Fruit fly (Drosophila melanogaster) whole organism, embryonic: ENCODE data around the gene CG42232.

ENCODE experiments used
- CG10147 ChIP-seq: fragments of 200-800 bp; sonication (Bioruptor generic); optimal IDR thresholded peaks from 2 replicates; lab custom pipeline; 2019; ENCODE audit warnings: missing biosample characterization, mild to moderate bottlenecking, missing genetic modification characterization, moderate library complexity
- CG10267 ChIP-seq: fragments of 200-800 bp; sonication (Bioruptor generic); optimal IDR thresholded peaks from 2 replicates; lab custom pipeline; 2018; ENCODE audit warnings: missing biosample characterization, mild to moderate bottlenecking, missing genetic modification characterization, moderate library complexity
- CG10654 ChIP-seq: fragments of 200-800 bp; sonication (Bioruptor generic); optimal IDR thresholded peaks from 2 replicates; lab custom pipeline; 2016; ENCODE audit warnings: missing biosample characterization, missing genetic modification characterization
- CG16779 ChIP-seq: fragments of 200-800 bp; sonication (Bioruptor generic); IDR thresholded peaks from 2 replicates; pipeline ENCODE4 v1.3.6; 2022; ENCODE audit warnings: missing biosample characterization, missing genetic modification characterization
- CG18764 ChIP-seq: fragments of 200-800 bp; sonication (Bioruptor generic); optimal IDR thresholded peaks from 3 replicates; lab custom pipeline; 2016; ENCODE audit warnings: missing biosample characterization, missing genetic modification characterization
- CG2116 ChIP-seq: fragments of 200-800 bp; sonication (Bioruptor generic); optimal IDR thresholded peaks from 3 replicates; lab custom pipeline; 2018; ENCODE audit warnings: missing biosample characterization, mild to moderate bottlenecking, missing genetic modification characterization
- CG2678 ChIP-seq: fragments of 200-800 bp; sonication (Bioruptor generic); optimal IDR thresholded peaks from 3 replicates; lab custom pipeline; 2019; ENCODE audit warnings: missing biosample characterization, mild to moderate bottlenecking, missing genetic modification characterization, moderate library complexity
- CG2889 ChIP-seq: fragments of 200-800 bp; sonication (Bioruptor generic); IDR thresholded peaks from 3 replicates; pipeline ENCODE4 v1.3.6; 2022; ENCODE audit warnings: missing biosample characterization, missing genetic modification characterization
- CG31365 ChIP-seq: fragments of 200-800 bp; sonication (Bioruptor generic); optimal IDR thresholded peaks from 2 replicates; lab custom pipeline; 2018; ENCODE audit warnings: missing biosample characterization, mild to moderate bottlenecking, missing genetic modification characterization
- CG33213 ChIP-seq: fragments of 200-800 bp; sonication (Bioruptor generic); optimal IDR thresholded peaks from 3 replicates; lab custom pipeline; 2016; ENCODE audit warnings: missing biosample characterization, missing genetic modification characterization
- CG4854 ChIP-seq: fragments of 200-800 bp; sonication (Bioruptor generic); optimal IDR thresholded peaks from 2 replicates; lab custom pipeline; 2016; ENCODE audit warnings: missing biosample characterization, missing genetic modification characterization, inconsistent platforms
- CG5180 ChIP-seq: fragments of 200-800 bp; sonication (Bioruptor generic); optimal IDR thresholded peaks from 3 replicates; lab custom pipeline; 2017; ENCODE audit warnings: missing biosample characterization, missing genetic modification characterization, mild to moderate bottlenecking, moderate library complexity, missing genetic modification reagents
- CG8089 ChIP-seq: fragments of 200-800 bp; sonication (Bioruptor generic); optimal IDR thresholded peaks from 3 replicates; lab custom pipeline; 2016; ENCODE audit warnings: missing biosample characterization, missing genetic modification characterization
- CG8359 ChIP-seq: fragments of 200-800 bp; sonication (Bioruptor generic); optimal IDR thresholded peaks from 2 replicates; lab custom pipeline; 2017; ENCODE audit warnings: missing biosample characterization, mild to moderate bottlenecking, missing genetic modification characterization, borderline replicate concordance
- CG8388 ChIP-seq: fragments of 200-800 bp; sonication (Bioruptor generic); optimal IDR thresholded peaks from 2 replicates; lab custom pipeline; 2019; ENCODE audit warnings: missing biosample characterization, mild to moderate bottlenecking, missing genetic modification characterization, moderate library complexity
- CG9727 ChIP-seq: fragments of 200-800 bp; sonication (Bioruptor generic); optimal IDR thresholded peaks from 3 replicates; lab custom pipeline; 2017; ENCODE audit warnings: missing biosample characterization, mild to moderate bottlenecking, missing genetic modification characterization
- Camta ChIP-seq: fragments of 200-800 bp; sonication (Bioruptor generic); optimal IDR thresholded peaks from 2 replicates; lab custom pipeline; 2016; ENCODE audit warnings: missing biosample characterization, missing genetic modification characterization
- CoRest ChIP-seq: fragments of 200-800 bp; sonication (Bioruptor generic); optimal IDR thresholded peaks from 3 replicates; lab custom pipeline; 2018; ENCODE audit warnings: missing biosample characterization, mild to moderate bottlenecking, missing genetic modification characterization, moderate library complexity
- Dll ChIP-seq: fragments of 200-800 bp; sonication (Bioruptor generic); IDR thresholded peaks from 4 replicates; pipeline ENCODE4 v1.3.6; 2022; ENCODE audit warnings: missing biosample characterization, missing genetic modification characterization; ENCODE audit not compliant: partially characterized antibody
- Ets97D ChIP-seq: fragments of 200-800 bp; sonication (Bioruptor generic); optimal IDR thresholded peaks from 3 replicates; lab custom pipeline; 2016; ENCODE audit warnings: missing biosample characterization, missing genetic modification characterization
- HLH3B ChIP-seq: fragments of 200-800 bp; sonication (Bioruptor generic); IDR thresholded peaks from 2 replicates; pipeline ENCODE4 v1.3.6; 2022; ENCODE audit warnings: missing biosample characterization, missing genetic modification characterization
- HLH4C ChIP-seq: fragments of 200-800 bp; sonication (Bioruptor generic); IDR thresholded peaks from 3 replicates; pipeline ENCODE4 v1.3.6; 2022; ENCODE audit warnings: missing biosample characterization, missing genetic modification characterization; ENCODE audit not compliant: partially characterized antibody
- Hmr ChIP-seq: fragments of 200-800 bp; sonication (Bioruptor generic); optimal IDR thresholded peaks from 3 replicates; lab custom pipeline; 2017; ENCODE audit warnings: mild to moderate bottlenecking, missing biosample characterization, missing genetic modification reagents, missing genetic modification characterization
- Hr51 ChIP-seq, 2 experiments: fragments of 200-800 bp; sonication (Bioruptor generic); optimal IDR thresholded peaks; 2 replicates in 1 of 2; 3 replicates in 1 of 2; lab custom pipeline; 2016 to 2018; ENCODE audit warnings: missing biosample characterization in 2 of 2, missing genetic modification characterization in 2 of 2, mild to moderate bottlenecking in 1 of 2, moderate library complexity in 1 of 2
- Kr ChIP-seq: fragments of 200-800 bp; sonication (Bioruptor generic); optimal IDR thresholded peaks from 2 replicates; lab custom pipeline; 2017; ENCODE audit warnings: missing biosample characterization, mild to moderate bottlenecking, missing genetic modification characterization
- Nf-YA ChIP-seq: fragments of 200-800 bp; sonication (Bioruptor generic); IDR thresholded peaks from 2 replicates; pipeline ENCODE4 v1.3.6; 2022; ENCODE audit warnings: missing biosample characterization, missing genetic modification characterization
- Optix ChIP-seq: fragments of 200-800 bp; sonication (Bioruptor generic); IDR thresholded peaks from 3 replicates; pipeline ENCODE4 v1.3.6; 2022; ENCODE audit warnings: missing biosample characterization, missing genetic modification characterization
- Sox102F ChIP-seq: fragments of 200-800 bp; sonication (Bioruptor generic); optimal IDR thresholded peaks from 2 replicates; lab custom pipeline; 2018; ENCODE audit warnings: missing biosample characterization, mild to moderate bottlenecking, missing genetic modification characterization, moderate library complexity
- Sry-β ChIP-seq: fragments of 200-800 bp; sonication (Bioruptor generic); optimal IDR thresholded peaks from 2 replicates; lab custom pipeline; 2018; ENCODE audit warnings: missing biosample characterization, mild to moderate bottlenecking, missing genetic modification characterization, moderate library complexity
- Sry-δ ChIP-seq: fragments of 200-800 bp; sonication (Bioruptor generic); optimal IDR thresholded peaks from 2 replicates; lab custom pipeline; 2016; ENCODE audit warnings: missing biosample characterization, missing genetic modification characterization
- Vsx1 ChIP-seq: fragments of 200-800 bp; sonication (Bioruptor generic); optimal IDR thresholded peaks from 2 replicates; lab custom pipeline; 2017; ENCODE audit warnings: missing biosample characterization, mild to moderate bottlenecking, missing genetic modification characterization, missing genetic modification reagents
- ac ChIP-seq: fragments of 200-800 bp; sonication (Bioruptor generic); optimal IDR thresholded peaks from 3 replicates; lab custom pipeline; 2017; ENCODE audit warnings: missing biosample characterization, mild to moderate bottlenecking, missing genetic modification characterization
- bsh ChIP-seq, 2 experiments: fragments of 200-800 bp; sonication (Bioruptor generic); optimal IDR thresholded peaks; 2 replicates each; lab custom pipeline; 2017 to 2018; ENCODE audit warnings: mild to moderate bottlenecking in 2 of 2, missing biosample characterization in 2 of 2, missing genetic modification characterization in 2 of 2, moderate library complexity in 1 of 2
- dan ChIP-seq: fragments of 200-800 bp; sonication (Bioruptor generic); IDR thresholded peaks from 2 replicates; pipeline ENCODE4 v1.3.6; 2022; ENCODE audit warnings: missing biosample characterization, missing genetic modification characterization
- eyg ChIP-seq: fragments of 200-800 bp; sonication (Bioruptor generic); optimal IDR thresholded peaks from 3 replicates; lab custom pipeline; 2016; ENCODE audit warnings: missing biosample characterization, missing genetic modification characterization
- gcm ChIP-seq: fragments of 200-800 bp; sonication (Bioruptor generic); optimal IDR thresholded peaks from 2 replicates; lab custom pipeline; 2019; ENCODE audit warnings: missing biosample characterization, mild to moderate bottlenecking, missing genetic modification characterization, moderate library complexity
- grn ChIP-seq: fragments of 200-800 bp; sonication (Bioruptor generic); optimal IDR thresholded peaks from 3 replicates; lab custom pipeline; 2017; ENCODE audit warnings: missing biosample characterization, missing genetic modification characterization
- hth ChIP-seq: fragments of >200 bp; optimal IDR thresholded peaks from 2 replicates; lab custom pipeline; 2017; ENCODE audit warnings: inconsistent platforms
- jumu ChIP-seq: fragments of 200-800 bp; sonication (Bioruptor generic); optimal IDR thresholded peaks from 3 replicates; lab custom pipeline; 2016; ENCODE audit warnings: missing biosample characterization, missing genetic modification characterization
- lilli ChIP-seq: fragments of 200-800 bp; sonication (Bioruptor generic); optimal IDR thresholded peaks from 3 replicates; lab custom pipeline; 2016; ENCODE audit warnings: missing biosample characterization, missing genetic modification characterization
- lov ChIP-seq, 2 experiments: fragments of 200-800 bp in 1 of 2; fragments of >200 bp in 1 of 2; sonication (Bioruptor generic) in 1 of 2; IDR thresholded peaks in 1 of 2; optimal IDR thresholded peaks in 1 of 2; 2 replicates in 1 of 2; 3 replicates in 1 of 2; pipeline versions ENCODE4 v1.3.6 to Lab custom; 2017 to 2022; ENCODE audit warnings: missing biosample characterization in 1 of 2, missing genetic modification characterization in 1 of 2
- mam ChIP-seq: fragments of 200-800 bp; sonication (Bioruptor generic); optimal IDR thresholded peaks from 3 replicates; lab custom pipeline; 2016; ENCODE audit warnings: missing biosample characterization, missing genetic modification characterization
- run ChIP-seq: fragments of 200-800 bp; sonication (Bioruptor generic); optimal IDR thresholded peaks from 3 replicates; lab custom pipeline; 2018; ENCODE audit warnings: missing biosample characterization, mild to moderate bottlenecking, missing genetic modification characterization
- seq ChIP-seq: fragments of 200-800 bp; sonication (Bioruptor generic); IDR thresholded peaks from 2 replicates; pipeline ENCODE4 v1.3.6; 2022; ENCODE audit warnings: missing biosample characterization, missing genetic modification characterization
- sim ChIP-seq: fragments of 200-800 bp; sonication (Bioruptor generic); IDR thresholded peaks from 2 replicates; pipeline ENCODE4 v1.3.6; 2022; ENCODE audit warnings: missing biosample characterization, missing genetic modification characterization
- sima ChIP-seq: fragments of 200-800 bp; sonication (Bioruptor generic); optimal IDR thresholded peaks from 2 replicates; lab custom pipeline; 2016; ENCODE audit warnings: missing biosample characterization, missing genetic modification characterization
- tll ChIP-seq, 2 experiments: fragments of 200-800 bp in 1 of 2; fragments of >200 bp in 1 of 2; sonication (Bioruptor generic) in 1 of 2; optimal IDR thresholded peaks; 2 replicates each; lab custom pipeline; 2017 to 2019; ENCODE audit warnings: missing biosample characterization in 2 of 2, missing genetic modification characterization in 2 of 2, mild to moderate bottlenecking in 1 of 2, moderate library complexity in 1 of 2
- trh ChIP-seq: fragments of 200-800 bp; sonication (Bioruptor generic); optimal IDR thresholded peaks from 2 replicates; lab custom pipeline; 2016; ENCODE audit warnings: missing biosample characterization, missing genetic modification characterization
- twi ChIP-seq: fragments of 200-800 bp; optimal IDR thresholded peaks from 2 replicates; lab custom pipeline; 2019; ENCODE audit warnings: missing biosample characterization, mild to moderate bottlenecking, missing genetic modification characterization, moderate library complexity
- vfl ChIP-seq: fragments of 200-800 bp; sonication (Bioruptor generic); optimal IDR thresholded peaks from 2 replicates; lab custom pipeline; 2016; ENCODE audit warnings: missing biosample characterization, missing genetic modification characterization

Gene CG42232

DNA sequence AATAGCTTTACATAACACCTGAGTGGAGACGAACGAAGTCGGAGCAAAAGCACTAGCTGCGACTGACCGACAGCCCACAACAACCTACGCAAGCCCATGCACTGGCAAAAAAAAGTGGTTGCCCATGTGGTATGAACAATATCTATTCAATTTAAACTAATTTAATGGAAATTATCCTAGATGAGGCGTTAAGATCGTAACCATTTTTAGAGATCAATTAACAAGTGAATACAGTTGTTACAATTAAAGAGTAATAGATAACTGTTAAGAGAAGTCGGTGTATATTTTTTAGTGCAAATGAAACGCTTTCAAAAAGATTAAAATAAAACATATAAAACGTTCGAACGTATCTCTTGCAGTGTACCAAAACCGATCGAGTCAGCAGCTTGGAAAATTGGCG, 26.7 kb upstream of the CG42232 start (continued):
- TF ChIP-seq twi (tag; lab: Kevin White, UChicago), result no peak
- no peak for TF ChIP-seq dan (GFP tag; lab: Robert Waterston, UW)
- no peak for TF ChIP-seq hth (lab: Kevin White, UChicago)
- no peak for TF ChIP-seq Sry-δ (GFP tag; lab: Kevin White, UChicago)
- TF ChIP-seq CoRest, result peak; percentile 62
- TF ChIP-seq Optix (GFP tag; lab: Robert Waterston, UW), result no peak
- peak; percentile 79 for TF ChIP-seq Sox102F (GFP tag; lab: Kevin White, UChicago)
- no peak for TF ChIP-seq CG33213 (GFP tag; lab: Kevin White, UChicago)
- TF ChIP-seq CG8388 (GFP tag; lab: Kevin White, UChicago), result peak; percentile 63
- TF ChIP-seq HLH3B, result peak; percentile 55; the same call in 1 of the 2 replicates
- TF ChIP-seq CG2678 (tag; lab: Kevin White, UChicago), result no peak
- TF ChIP-seq Vsx1 (GFP tag; lab: Kevin White, UChicago), result no peak
- TF ChIP-seq CG5180, result peak; percentile 59
- TF ChIP-seq seq (GFP tag; lab: Robert Waterston, UW), result no peak
- TF ChIP-seq tll (GFP tag; optimal IDR thresholded peaks at IDR 0.05; lab: Kevin White, UChicago), result no peak
- TF ChIP-seq ac (GFP tag; lab: Kevin White, UChicago), result no peak
- TF ChIP-seq CG2889, result no peak
- TF ChIP-seq CG9727, result no peak
- TF ChIP-seq Ets97D (GFP tag; lab: Kevin White, UChicago), result no peak
- peak; percentile 58 for TF ChIP-seq gcm (GFP tag; lab: Kevin White, UChicago)
- no peak for TF ChIP-seq CG10654 (GFP tag; lab: Kevin White, UChicago)
- TF ChIP-seq jumu (GFP tag; lab: Kevin White, UChicago), result no peak
- no peak for TF ChIP-seq trh (GFP tag; lab: Kevin White, UChicago)
- TF ChIP-seq CG10147 (GFP tag; lab: Kevin White, UChicago), result no peak
- TF ChIP-seq CG8089 (GFP tag; lab: Kevin White, UChicago), result no peak
- TF ChIP-seq run (tag; lab: Kevin White, UChicago), result peak; percentile 27
- no peak for TF ChIP-seq Camta
- TF ChIP-seq Nf-YA, result no peak
- TF ChIP-seq CG4854 (GFP tag; lab: Kevin White, UChicago), result no peak
- TF ChIP-seq CG16779, result no peak
- no peak for TF ChIP-seq Dll (GFP tag; lab: Robert Waterston, UW)
- TF ChIP-seq CG10267, result peak; percentile 47
- TF ChIP-seq CG31365 (tag; lab: Kevin White, UChicago), result no peak
- TF ChIP-seq Sry-β (GFP tag; lab: Kevin White, UChicago), result no peak
- no peak for TF ChIP-seq lilli
- no peak for TF ChIP-seq grn (GFP tag; lab: Kevin White, UChicago)
- no peak for TF ChIP-seq eyg
- no peak for TF ChIP-seq lov (optimal IDR thresholded peaks at IDR 0.05; lab: Kevin White, UChicago)
- TF ChIP-seq lov (GFP tag; IDR thresholded peaks at IDR 0.05; lab: Robert Waterston, UW), result no peak
- TF ChIP-seq vfl (GFP tag; lab: Kevin White, UChicago), result no peak
- no peak for TF ChIP-seq sima (GFP tag; lab: Kevin White, UChicago)
- TF ChIP-seq CG8359 (GFP tag; lab: Kevin White, UChicago), result no peak
- no peak for TF ChIP-seq CG2116 (GFP tag; lab: Kevin White, UChicago)
- no peak for TF ChIP-seq Hmr (GFP tag; lab: Kevin White, UChicago)
- TF ChIP-seq mam (GFP tag; lab: Kevin White, UChicago), result no peak
- no peak for TF ChIP-seq CG18764 (GFP tag; lab: Kevin White, UChicago)
- peak in 1 of 2 experiments; percentile 80 for TF ChIP-seq Hr51 (GFP tag; optimal IDR thresholded peaks at IDR 0.05; lab: Kevin White, UChicago)
- TF ChIP-seq Kr, result no peak
- TF ChIP-seq HLH4C, result no peak
- no peak for TF ChIP-seq sim (GFP tag; lab: Robert Waterston, UW)
- peak; percentile 67 to 74 for TF ChIP-seq bsh (GFP tag; optimal IDR thresholded peaks at IDR 0.05; lab: Kevin White, UChicago)
